Worm (Caenorhabditis elegans) whole organism, L1 larva: ENCODE measurements around the gene ZC518.8.

Experiments
- Y116A8C.19 ChIP-seq: sonication (generic microtip); optimal IDR thresholded peaks from 2 replicates; lab custom pipeline; 2016; ENCODE audit warnings: missing compliant biosample characterization, missing genetic modification characterization, borderline replicate concordance
- egl-13 ChIP-seq: sonication (generic microtip); optimal IDR thresholded peaks from 2 replicates; lab custom pipeline; 2016; ENCODE audit warnings: missing genotype, missing genetic modification reagents, missing genetic modification characterization, missing compliant biosample characterization
- fos-1 ChIP-seq: fragments of 150-350 bp; optimal IDR thresholded peaks from 2 replicates; lab custom pipeline; 2014; ENCODE audit warnings: missing biosample characterization, missing genetic modification characterization
- lin-15B ChIP-seq: fragments of 150-350 bp; sonication (generic microtip); optimal IDR thresholded peaks from 3 replicates; lab custom pipeline; 2014; ENCODE audit warnings: missing biosample characterization, missing genetic modification characterization
- lsy-2 ChIP-seq, 2 experiments: fragments of 150-350 bp; optimal IDR thresholded peaks; 2 replicates each; lab custom pipeline; 2014; ENCODE audit warnings: missing biosample characterization in 2 of 2, missing genetic modification characterization in 2 of 2
- mep-1 ChIP-seq: fragments of 150-350 bp; optimal IDR thresholded peaks from 2 replicates; lab custom pipeline; 2014; ENCODE audit warnings: missing biosample characterization, missing genetic modification characterization
- rnt-1 ChIP-seq: sonication (generic microtip); optimal IDR thresholded peaks from 2 replicates; lab custom pipeline; 2016; ENCODE audit warnings: mild to moderate bottlenecking, missing genetic modification characterization, moderate library complexity, missing compliant biosample characterization
- sox-4 ChIP-seq: sonication (generic microtip); optimal IDR thresholded peaks from 2 replicates; lab custom pipeline; 2016; ENCODE audit warnings: missing genetic modification characterization, missing compliant biosample characterization
- sptf-1 ChIP-seq: fragments of 150-350 bp; optimal IDR thresholded peaks from 2 replicates; lab custom pipeline; 2014; ENCODE audit warnings: missing biosample characterization, missing genetic modification characterization
- tbx-2 ChIP-seq: sonication (generic microtip); optimal IDR thresholded peaks from 2 replicates; lab custom pipeline; 2016; ENCODE audit warnings: missing genetic modification characterization, missing compliant biosample characterization

ce11 chrIV:12361392-12362092 lies at the start of gene ZC518.8, which contains the start of gene ccr-4:
- no peak for TF ChIP-seq tbx-2 (tag; lab: Kevin White, UChicago)
- no peak for TF ChIP-seq egl-13
- no peak for TF ChIP-seq Y116A8C.19
- TF ChIP-seq lin-15B = no peak
- TF ChIP-seq sox-4 (tag; lab: Kevin White, UChicago) = no peak
- TF ChIP-seq rnt-1 (tag; lab: Kevin White, UChicago) = no peak
- no peak for TF ChIP-seq fos-1 (tag; lab: Kevin White, UChicago)
- TF ChIP-seq sptf-1 = no peak
- TF ChIP-seq lsy-2 (tag; optimal IDR thresholded peaks at IDR 0.05; lab: Kevin White, UChicago) = peak; percentile 33 to 87
- no peak for TF ChIP-seq mep-1
